Fruit fly (Drosophila melanogaster): ENCODE measurements around the gene CG13737.

Gene CG13737

dm6 chr3L:13905515-13905914, 26.7 kb downstream of the CG13737 start (continued):
- TF ChIP-seq CG7271 (tag; optimal IDR thresholded peaks at IDR 0.05): no peak
- TF ChIP-seq ssp (GFP tag; IDR thresholded peaks at IDR 0.05): no peak
- no peak for TF ChIP-seq Awh (GFP tag; IDR thresholded peaks at IDR 0.05)
- TF ChIP-seq CG18619 (GFP tag; optimal IDR thresholded peaks at IDR 0.05): peak; percentile 66
- TF ChIP-seq Ravus (GFP tag; IDR thresholded peaks at IDR 0.05): no peak; the same call in 1 of the 2 replicates
- no peak for TF ChIP-seq ranshi (GFP tag; IDR thresholded peaks at IDR 0.05)
- no peak for TF ChIP-seq pum (GFP tag; optimal IDR thresholded peaks at IDR 0.05)
- peak; percentile 62 for TF ChIP-seq Asciz (GFP tag; optimal IDR thresholded peaks at IDR 0.05)
- peak; percentile 58 for TF ChIP-seq CG15601 (tag; optimal IDR thresholded peaks at IDR 0.05)
- TF ChIP-seq CG10209 (GFP tag; optimal IDR thresholded peaks at IDR 0.05): peak; percentile 48
- no peak for TF ChIP-seq aop (GFP tag; IDR thresholded peaks at IDR 0.05)
- TF ChIP-seq CkIIα-i1 (GFP tag; IDR thresholded peaks at IDR 0.05): no peak
- peak; percentile 59 for TF ChIP-seq Med (GFP tag)
- TF ChIP-seq Bdp1 (GFP tag; optimal IDR thresholded peaks at IDR 0.05): no peak
- no peak for TF ChIP-seq mld (GFP tag; IDR thresholded peaks at IDR 0.05; ENCODE audit: partially characterized antibody)
- TF ChIP-seq GATAe (GFP tag; conservative IDR thresholded peaks at IDR 0.05): no peak
- no peak for TF ChIP-seq H15 (GFP tag; IDR thresholded peaks at IDR 0.05)
- TF ChIP-seq CG10654 (GFP tag; optimal IDR thresholded peaks at IDR 0.05): peak; percentile 37
- no peak for TF ChIP-seq slou (GFP tag; optimal IDR thresholded peaks at IDR 0.05)
- no peak for TF ChIP-seq E2f1 (GFP tag; IDR thresholded peaks at IDR 0.05)
- TF ChIP-seq oc (tag; optimal IDR thresholded peaks at IDR 0.05): no peak
- peak; percentile 61 for TF ChIP-seq Atf6 (GFP tag; IDR thresholded peaks at IDR 0.05)
- TF ChIP-seq CG31388 (GFP tag; optimal IDR thresholded peaks at IDR 0.05): no peak
- TF ChIP-seq CG17361 (GFP tag; IDR thresholded peaks at IDR 0.05): peak; percentile 73; the same call in 2 of the 3 replicates
- TF ChIP-seq chn (GFP tag; optimal IDR thresholded peaks at IDR 0.05): no peak
- TF ChIP-seq CG11723 (GFP tag; optimal IDR thresholded peaks at IDR 0.05): no peak
- TF ChIP-seq inv (GFP tag; IDR thresholded peaks at IDR 0.05; ENCODE audit: partially characterized antibody): no peak
- peak; percentile 83 for TF ChIP-seq Meics (GFP tag; optimal IDR thresholded peaks at IDR 0.05)
- peak; percentile 64 for TF ChIP-seq D19A (tag; optimal IDR thresholded peaks at IDR 0.05)
- TF ChIP-seq HHEX (GFP tag; optimal IDR thresholded peaks at IDR 0.05): peak; percentile 68
- no peak for TF ChIP-seq YL-1 (GFP tag; optimal IDR thresholded peaks at IDR 0.05)
- peak; percentile 32; the same call in 1 of the 3 replicates for TF ChIP-seq CG7357 (GFP tag; IDR thresholded peaks at IDR 0.05)
- TF ChIP-seq CG2199 (GFP tag; IDR thresholded peaks at IDR 0.05): no peak
- TF ChIP-seq Hr78 (GFP tag; optimal IDR thresholded peaks at IDR 0.05): no peak
- no peak for TF ChIP-seq grn (GFP tag; optimal IDR thresholded peaks at IDR 0.05)
- TF ChIP-seq CG9817 (tag; optimal IDR thresholded peaks at IDR 0.05): peak; percentile 40
- TF ChIP-seq jing (GFP tag; optimal IDR thresholded peaks at IDR 0.05): no peak
- peak in 1 of 2 experiments; percentile 52 for TF ChIP-seq bsh (GFP tag; optimal IDR thresholded peaks at IDR 0.05)
- no peak for TF ChIP-seq E2f2 (GFP tag; IDR thresholded peaks at IDR 0.05)
- TF ChIP-seq MBD-R2 (GFP tag; IDR thresholded peaks at IDR 0.05): no peak
- peak; percentile 56 for TF ChIP-seq CG10267 (tag; optimal IDR thresholded peaks at IDR 0.05)
- no peak for TF ChIP-seq CG11398 (GFP tag; optimal IDR thresholded peaks at IDR 0.05)
- peak; percentile 50; the same call in 1 of the 2 replicates for TF ChIP-seq stc (GFP tag; IDR thresholded peaks at IDR 0.05)
- TF ChIP-seq cwo (GFP tag; optimal IDR thresholded peaks at IDR 0.05): peak; percentile 79
- peak; percentile 84 for TF ChIP-seq dmrt99B (tag; optimal IDR thresholded peaks at IDR 0.05)
- no peak for TF ChIP-seq dan (GFP tag; IDR thresholded peaks at IDR 0.05)
- TF ChIP-seq ash1 (GFP tag; optimal IDR thresholded peaks at IDR 0.05): no peak
- peak; percentile 15 for TF ChIP-seq CG1602 (GFP tag; optimal IDR thresholded peaks at IDR 0.05)
- no peak for TF ChIP-seq Hmx (GFP tag; optimal IDR thresholded peaks at IDR 0.05)
- peak; percentile 36 for TF ChIP-seq CG10543 (GFP tag; optimal IDR thresholded peaks at IDR 0.05)
- no peak for TF ChIP-seq CG3065 (GFP tag; optimal IDR thresholded peaks at IDR 0.05)
